Worm (Caenorhabditis elegans) whole organism, L4 larva: ENCODE data around the gene fem-1.
A peak's percentile ranks its signal among the peaks of the same experiment; 100 is the strongest.

Experiments used
- F10B5.3 ChIP-seq: sonication (generic microtip); optimal IDR thresholded peaks from 2 replicates; lab custom pipeline; 2016; ENCODE audit warnings: mild to moderate bottlenecking, missing genetic modification characterization, missing compliant biosample characterization
- F26F4.8 ChIP-seq: fragments of 200-800 bp; sonication (Bioruptor generic); conservative IDR thresholded peaks from 2 replicates; pipeline ENCODE4 v1.3.6; 2022; ENCODE audit warnings: missing genetic modification characterization, missing compliant biosample characterization
- R02D3.7 ChIP-seq: fragments of 150-350 bp; sonication (generic microtip); optimal IDR thresholded peaks from 3 replicates; lab custom pipeline; 2014; ENCODE audit warnings: missing biosample characterization, missing genetic modification characterization
- Y5F2A.4 ChIP-seq: fragments of 200-800 bp; sonication (Bioruptor generic); optimal IDR thresholded peaks from 2 replicates; lab custom pipeline; 2018; ENCODE audit warnings: mild to moderate bottlenecking, missing genetic modification characterization, missing compliant biosample characterization
- Y75B8A.6 ChIP-seq: fragments of 200-800 bp; sonication (Bioruptor generic); IDR thresholded peaks from 2 replicates; pipeline ENCODE4 v1.3.6; 2022; ENCODE audit warnings: missing genetic modification reagents, missing genetic modification characterization, missing compliant biosample characterization
- aha-1 ChIP-seq: fragments of 150-350 bp; peaks from one replicate; lab custom pipeline; 2014; ENCODE audit warnings: missing biosample characterization, missing genetic modification characterization
- aly-2 ChIP-seq: sonication (generic microtip); optimal IDR thresholded peaks from 2 replicates; lab custom pipeline; 2018; ENCODE audit warnings: missing biosample characterization, missing genetic modification characterization
- ama-1 ChIP-seq: fragments of 150-350 bp; optimal IDR thresholded peaks from 2 replicates; lab custom pipeline; 2014; ENCODE audit warnings: inconsistent platforms, mixed read lengths
- attf-4 ChIP-seq: sonication (generic microtip); optimal IDR thresholded peaks from 3 replicates; lab custom pipeline; 2017; ENCODE audit warnings: missing biosample characterization, missing genetic modification characterization
- ceh-20 ChIP-seq: fragments of 200-800 bp; sonication (Bioruptor generic); IDR thresholded peaks from 2 replicates; pipeline ENCODE4 v1.3.6; 2022; ENCODE audit warnings: missing genetic modification reagents, missing genetic modification characterization, missing compliant biosample characterization
- ceh-82 ChIP-seq: sonication (generic microtip); optimal IDR thresholded peaks from 2 replicates; lab custom pipeline; 2017; ENCODE audit warnings: missing biosample characterization, missing genetic modification characterization
- ctbp-1 ChIP-seq: fragments of 200-800 bp; sonication (Bioruptor generic); IDR thresholded peaks from 2 replicates; pipeline ENCODE4 v1.3.6; 2022; ENCODE audit warnings: missing genetic modification reagents, missing genetic modification characterization, missing compliant biosample characterization
- daf-16 ChIP-seq, 3 experiments: sonication (generic microtip); optimal IDR thresholded peaks; 2 replicates each; lab custom pipeline; 2016 to 2017; ENCODE audit warnings: missing genetic modification characterization in 3 of 3, missing genetic modification reagents in 3 of 3, mild to moderate bottlenecking in 2 of 3, missing compliant biosample characterization in 2 of 3, missing biosample characterization in 1 of 3, moderate library complexity in 1 of 3
- dpl-1 ChIP-seq: fragments of 150-350 bp; optimal IDR thresholded peaks from 2 replicates; lab custom pipeline; 2014; ENCODE audit warnings: missing biosample characterization, missing genetic modification reagents, missing genetic modification characterization
- duxl-1 ChIP-seq: sonication (generic microtip); optimal IDR thresholded peaks from 2 replicates; lab custom pipeline; 2016; ENCODE audit warnings: mild to moderate bottlenecking, missing genetic modification characterization, moderate library complexity, missing compliant biosample characterization; ENCODE audit not compliant: poor library complexity
- dve-1 ChIP-seq: sonication (generic microtip); optimal IDR thresholded peaks from 2 replicates; lab custom pipeline; 2017; ENCODE audit warnings: antibody characterized with exemption, mild to moderate bottlenecking, missing genetic modification characterization, missing compliant biosample characterization; ENCODE audit not compliant: insufficient read depth
- egl-43 ChIP-seq: fragments of 200-800 bp; sonication (Bioruptor generic); IDR thresholded peaks from 2 replicates; pipeline ENCODE4 v1.3.6; 2022; ENCODE audit warnings: missing genetic modification reagents, missing genetic modification characterization, missing compliant biosample characterization
- hif-1 ChIP-seq, 2 experiments: sonication (generic microtip); optimal IDR thresholded peaks; 2 replicates each; lab custom pipeline; 2016 to 2017; ENCODE audit warnings: missing compliant biosample characterization in 2 of 2, missing genetic modification characterization in 2 of 2, missing genetic modification reagents in 2 of 2, missing genotype in 2 of 2, mild to moderate bottlenecking in 1 of 2
- hlh-11 ChIP-seq: fragments of 200-800 bp; sonication (Bioruptor generic); optimal IDR thresholded peaks from 2 replicates; lab custom pipeline; 2018; ENCODE audit warnings: mild to moderate bottlenecking, missing genetic modification characterization, missing compliant biosample characterization
- hlh-30 ChIP-seq: sonication (generic microtip); optimal IDR thresholded peaks from 2 replicates; lab custom pipeline; 2017; ENCODE audit warnings: antibody characterized with exemption, mild to moderate bottlenecking, missing genetic modification characterization, missing compliant biosample characterization; ENCODE audit not compliant: insufficient read depth
- lin-1 ChIP-seq: fragments of 200-800 bp; sonication (Bioruptor generic); IDR thresholded peaks from 2 replicates; pipeline ENCODE4 v1.3.6; 2022; ENCODE audit warnings: missing genetic modification reagents, missing genetic modification characterization, missing compliant biosample characterization
- lin-15B ChIP-seq: fragments of 150-350 bp; sonication (generic microtip); optimal IDR thresholded peaks from 3 replicates; lab custom pipeline; 2014; ENCODE audit warnings: missing biosample characterization, missing genetic modification characterization
- lin-29 ChIP-seq: fragments of 200-800 bp; sonication (Bioruptor generic); IDR thresholded peaks from 2 replicates; pipeline ENCODE4 v1.3.6; 2022; ENCODE audit warnings: missing genetic modification reagents, missing genetic modification characterization, missing compliant biosample characterization
- lin-38 ChIP-seq: fragments of 200-800 bp; sonication (Bioruptor generic); IDR thresholded peaks from 2 replicates; pipeline ENCODE4 v1.3.6; 2022; ENCODE audit warnings: missing genetic modification reagents, missing genetic modification characterization, missing compliant biosample characterization
- lir-3 ChIP-seq: sonication (generic microtip); optimal IDR thresholded peaks from 2 replicates; lab custom pipeline; 2016; ENCODE audit warnings: mild to moderate bottlenecking, missing genetic modification characterization, missing compliant biosample characterization
- lsy-2 ChIP-seq, 2 experiments: fragments of 150-350 bp in 1 of 2; sonication (generic microtip) in 1 of 2; optimal IDR thresholded peaks; 2 replicates each; lab custom pipeline; 2014 to 2017; ENCODE audit warnings: missing biosample characterization in 2 of 2, missing genetic modification characterization in 2 of 2
- mdl-1 ChIP-seq, 2 experiments: fragments of 150-350 bp in 1 of 2; sonication (generic microtip) in 1 of 2; optimal IDR thresholded peaks; 2 replicates each; lab custom pipeline; 2014 to 2017; ENCODE audit warnings: missing biosample characterization in 2 of 2, missing genetic modification characterization in 2 of 2
- mes-2 ChIP-seq: sonication (generic microtip); optimal IDR thresholded peaks from 2 replicates; lab custom pipeline; 2016; ENCODE audit warnings: missing genotype, mild to moderate bottlenecking, missing genetic modification characterization, missing compliant biosample characterization; ENCODE audit not compliant: poor library complexity, severe bottlenecking
- nhr-28 ChIP-seq: fragments of 150-350 bp; optimal IDR thresholded peaks from 2 replicates; lab custom pipeline; 2014; ENCODE audit warnings: missing biosample characterization, missing genetic modification characterization
- nhr-41 ChIP-seq: fragments of 200-800 bp; sonication (Bioruptor generic); IDR thresholded peaks from 2 replicates; pipeline ENCODE4 v1.3.6; 2022; ENCODE audit warnings: missing genetic modification reagents, missing genetic modification characterization, missing compliant biosample characterization
- rbr-2 ChIP-seq: sonication (generic microtip); optimal IDR thresholded peaks from 2 replicates; lab custom pipeline; 2016; ENCODE audit warnings: missing genotype, missing genetic modification characterization, missing compliant biosample characterization
- saeg-2 ChIP-seq: fragments of 200-800 bp; sonication (Bioruptor generic); IDR thresholded peaks from 2 replicates; pipeline ENCODE4 v1.3.6; 2022; ENCODE audit warnings: missing genetic modification reagents, missing genetic modification characterization, missing compliant biosample characterization
- set-16 ChIP-seq: fragments of 200-800 bp; sonication (Bioruptor generic); IDR thresholded peaks from 2 replicates; pipeline ENCODE4 v1.3.6; 2022; ENCODE audit warnings: missing genetic modification reagents, missing genetic modification characterization, missing compliant biosample characterization
- skn-1 ChIP-seq: fragments of 150-350 bp; optimal IDR thresholded peaks from 2 replicates; lab custom pipeline; 2014; ENCODE audit warnings: missing biosample characterization, missing genetic modification characterization
- snpc-1.2 ChIP-seq: fragments of 200-800 bp; sonication (Bioruptor generic); IDR thresholded peaks from 2 replicates; pipeline ENCODE4 v1.3.6; 2022; ENCODE audit warnings: missing genetic modification reagents, missing genetic modification characterization, missing compliant biosample characterization
- snpc-4 ChIP-seq: fragments of 150-350 bp; optimal IDR thresholded peaks from 2 replicates; lab custom pipeline; 2014; ENCODE audit warnings: missing biosample characterization, missing genetic modification characterization
- spr-1 ChIP-seq: sonication (generic microtip); optimal IDR thresholded peaks from 2 replicates; lab custom pipeline; 2016; ENCODE audit warnings: mild to moderate bottlenecking, missing genetic modification characterization, missing compliant biosample characterization
- unc-62 ChIP-seq, 3 experiments: fragments of 150-350 bp in 1 of 3; sonication (generic microtip); optimal IDR thresholded peaks in 2 of 3; peaks in 1 of 3; 1 replicate in 1 of 3; 2 replicates in 2 of 3; lab custom pipeline; 2014 to 2017; ENCODE audit warnings: missing biosample characterization in 3 of 3, missing genetic modification characterization in 3 of 3, missing genetic modification reagents in 3 of 3, missing genotype in 1 of 3
- zfp-2 ChIP-seq: sonication (generic microtip); optimal IDR thresholded peaks from 2 replicates; lab custom pipeline; 2016; ENCODE audit warnings: mild to moderate bottlenecking, missing genetic modification characterization, missing compliant biosample characterization
- zip-11 ChIP-seq: fragments of 200-800 bp; sonication (Bioruptor generic); IDR thresholded peaks from 2 replicates; pipeline ENCODE4 v1.3.6; 2022; ENCODE audit warnings: missing genetic modification characterization, missing compliant biosample characterization

Gene fem-1

DNA sequence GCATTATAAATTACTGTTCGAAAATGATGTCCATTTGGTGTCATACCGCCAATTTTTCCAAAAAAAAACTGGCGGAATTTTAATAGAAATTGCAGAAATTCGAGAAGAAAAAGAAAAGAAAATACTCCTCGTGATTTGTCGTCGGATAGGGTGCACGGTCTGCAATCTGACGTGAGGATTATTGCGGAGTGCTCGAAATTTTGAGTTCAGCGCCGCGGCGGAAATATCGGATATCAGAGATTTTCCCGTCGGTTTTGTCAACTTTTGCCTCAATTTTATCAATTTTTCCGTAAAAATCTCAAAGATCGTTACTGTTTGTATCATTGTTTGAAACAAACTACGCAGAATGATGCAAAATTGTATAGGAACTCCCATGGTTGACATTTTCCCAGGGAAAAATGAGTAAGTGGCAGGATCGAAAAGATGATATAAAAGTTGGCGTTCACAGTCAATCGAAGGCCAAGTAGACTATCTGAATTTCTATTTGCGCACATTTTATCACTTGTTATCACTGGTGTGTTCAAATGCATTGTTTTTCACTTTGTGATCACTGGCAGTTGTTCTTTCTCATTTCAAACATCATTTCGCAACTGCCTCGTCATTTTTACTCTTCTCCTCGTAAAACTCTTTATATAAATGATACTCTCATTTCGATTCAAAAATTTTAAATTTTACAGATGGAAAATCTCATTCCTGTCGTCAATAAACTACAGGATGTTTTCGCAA lies at the start of gene fem-1, which contains the start of gene drp-1:
fem-1 (minus strand) TSS at position 150 of the 726 bp plus-strand sequence.
drp-1 (plus strand) TSS at position 676 of the 726 bp plus-strand sequence.
- TF ChIP-seq attf-4 (tag; lab: Kevin White, UChicago) (no peak), spr-1 (tag; lab: Kevin White, UChicago) (no peak), snpc-4 (no peak), hlh-30 (tag; lab: Kevin White, UChicago) (peak; percentile 75), nhr-41 (GFP tag; lab: Robert Waterston, UW) (no peak), ama-1 (no peak), unc-62 (GFP tag; optimal IDR thresholded peaks at IDR 0.05 in 1 of 2; lab: Kevin White, UChicago) (peak in 1 of 2 experiments; percentile 31), unc-62 (tag; optimal IDR thresholded peaks at IDR 0.05; lab: Kevin White, UChicago) (no peak), mes-2 (tag; lab: Kevin White, UChicago) (peak; percentile 56), lir-3 (tag; lab: Kevin White, UChicago) (no peak), F10B5.3 (no peak), duxl-1 (no peak), ceh-82 (tag; lab: Kevin White, UChicago) (no peak), lsy-2 (tag; optimal IDR thresholded peaks at IDR 0.05; lab: Kevin White, UChicago) (peak in 1 of 2 experiments; percentile 0), dpl-1 (peak; percentile 29), R02D3.7 (tag; lab: Kevin White, UChicago) (no peak), ctbp-1 (GFP tag; lab: Robert Waterston, UW) (0 out of 2 replicates have a peak, but pooled peaks have one; percentile 31), ceh-20 (no peak), aly-2 (tag; lab: Kevin White, UChicago) (no peak), lin-1 (GFP tag; lab: Robert Waterston, UW) (no peak), lin-29 (no peak), lin-15B (tag; lab: Kevin White, UChicago) (no peak), hif-1 (tag; optimal IDR thresholded peaks at IDR 0.05; lab: Kevin White, UChicago) (peak in 1 of 2 experiments; percentile 4), snpc-1.2 (0 out of 2 replicates have a peak, but pooled peaks have one; percentile 9), lin-38 (0 out of 2 replicates have a peak, but pooled peaks have one; percentile 35)

- TF ChIP-seq F26F4.8: no peak
- TF ChIP-seq rbr-2: peak; percentile 74
- TF ChIP-seq aha-1: peak; percentile 95
- TF ChIP-seq mdl-1 (tag; optimal IDR thresholded peaks at IDR 0.05; lab: Kevin White, UChicago): peak in 1 of 2 experiments; percentile 39
- no peak for TF ChIP-seq egl-43 (GFP tag; lab: Robert Waterston, UW)
- no peak for TF ChIP-seq zfp-2 (tag; lab: Kevin White, UChicago)
- no peak for TF ChIP-seq set-16 (GFP tag; lab: Robert Waterston, UW)
- TF ChIP-seq zip-11 (GFP tag; lab: Robert Waterston, UW): no peak
- peak; percentile 26 for TF ChIP-seq hlh-11 (tag; lab: Kevin White, UChicago)
- TF ChIP-seq Y5F2A.4 (GFP tag; lab: Kevin White, UChicago): no peak
- no peak for TF ChIP-seq skn-1 (tag; lab: Kevin White, UChicago)
- TF ChIP-seq Y75B8A.6 (GFP tag; lab: Robert Waterston, UW): no peak
- TF ChIP-seq lsy-2 (tag; optimal IDR thresholded peaks at IDR 0.05; lab: Kevin White, UChicago): peak in 1 of 2 experiments; percentile 15
- TF ChIP-seq saeg-2 (GFP tag; lab: Robert Waterston, UW): no peak
- TF ChIP-seq hlh-30 (tag; lab: Kevin White, UChicago): peak; percentile 57
- TF ChIP-seq F10B5.3: no peak
- no peak for TF ChIP-seq dpl-1
- peak; percentile 64 for TF ChIP-seq nhr-28
- TF ChIP-seq daf-16 (GFP tag; optimal IDR thresholded peaks at IDR 0.05; lab: Kevin White, UChicago): peak in 1 of 2 experiments; percentile 96
- TF ChIP-seq daf-16 (tag; optimal IDR thresholded peaks at IDR 0.05; lab: Kevin White, UChicago): peak; percentile 83
- TF ChIP-seq dve-1: peak; percentile 46
Observed at ce11 chrIV:5586320-5586720, 48.6 kb upstream of the fem-1 start.
